Fruit fly (Drosophila melanogaster): Measurements from ENCODE around the gene MKP-4.

MKP-4 gene

dm6 chrX:19651757-19652419 lies 29.0 kb downstream of the MKP-4 start, which contains the start of the genes Ranbp21 and Elys (continued):
- peak; percentile 32 for TF ChIP-seq Atf3 (GFP tag; optimal IDR thresholded peaks at IDR 0.05)
- no peak for TF ChIP-seq CG17568 (GFP tag; optimal IDR thresholded peaks at IDR 0.05)
- peak; percentile 20 for TF ChIP-seq CG17802 (tag; optimal IDR thresholded peaks at IDR 0.05)
- no peak for TF ChIP-seq slou (GFP tag; optimal IDR thresholded peaks at IDR 0.05)
- peak; percentile 42; the same call in 1 of the 2 replicates for TF ChIP-seq E2f1 (GFP tag; IDR thresholded peaks at IDR 0.05)
- no peak for TF ChIP-seq Usf (GFP tag; optimal IDR thresholded peaks at IDR 0.05)
- TF ChIP-seq fu2 (GFP tag; optimal IDR thresholded peaks at IDR 0.05): peak; percentile 65
- TF ChIP-seq maf-S (GFP tag; optimal IDR thresholded peaks at IDR 0.05): peak; percentile 43
- TF ChIP-seq YL-1 (GFP tag; optimal IDR thresholded peaks at IDR 0.05): peak; percentile 64
- TF ChIP-seq Xrp1 (GFP tag; IDR thresholded peaks at IDR 0.05): peak; percentile 60
- TF ChIP-seq CG10565 (GFP tag; optimal IDR thresholded peaks at IDR 0.05): no peak
- no peak for TF ChIP-seq Taf1 (GFP tag; IDR thresholded peaks at IDR 0.05)
- no peak for TF ChIP-seq Elba2 (GFP tag; optimal IDR thresholded peaks at IDR 0.05)
- peak; percentile 72; the same call in 2 of the 3 replicates for TF ChIP-seq ken (GFP tag; IDR thresholded peaks at IDR 0.05)
- peak; percentile 56 for TF ChIP-seq CG7786 (GFP tag; optimal IDR thresholded peaks at IDR 0.05)
- no peak for TF ChIP-seq CG11696 (GFP tag; IDR thresholded peaks at IDR 0.05)
- TF ChIP-seq Dek (tag; optimal IDR thresholded peaks at IDR 0.05): no peak
- peak; percentile 75 for TF ChIP-seq zfh2 (GFP tag; optimal IDR thresholded peaks at IDR 0.05)
- TF ChIP-seq MBD-R2 (GFP tag; IDR thresholded peaks at IDR 0.05): peak; percentile 68
- TF ChIP-seq pnt (GFP tag; optimal IDR thresholded peaks at IDR 0.05): peak; percentile 62
- TF ChIP-seq sr (GFP tag; IDR thresholded peaks at IDR 0.05): no peak
- TF ChIP-seq bcd (GFP tag; optimal IDR thresholded peaks at IDR 0.05): no peak
- TF ChIP-seq BtbVII (GFP tag; optimal IDR thresholded peaks at IDR 0.05): no peak
- peak; percentile 30 for TF ChIP-seq Bteb2 (GFP tag; optimal IDR thresholded peaks at IDR 0.05)
- TF ChIP-seq tin (GFP tag; optimal IDR thresholded peaks at IDR 0.05): peak; percentile 48
- TF ChIP-seq klu (GFP tag; IDR thresholded peaks at IDR 0.05): peak; percentile 58
- TF ChIP-seq Antp (GFP tag; optimal IDR thresholded peaks at IDR 0.05): peak; percentile 72
- peak; percentile 43 for TF ChIP-seq Side (GFP tag; optimal IDR thresholded peaks at IDR 0.05)
- TF ChIP-seq lmd (GFP tag; IDR thresholded peaks at IDR 0.05): peak; percentile 61
- TF ChIP-seq phol (tag; optimal IDR thresholded peaks at IDR 0.05): peak; percentile 59
- TF ChIP-seq CG14710 (tag; optimal IDR thresholded peaks at IDR 0.05): peak; percentile 71
- no peak for TF ChIP-seq sd (tag; optimal IDR thresholded peaks at IDR 0.05)
- peak; percentile 57; the same call in 2 of the 3 replicates for TF ChIP-seq Optix (GFP tag; IDR thresholded peaks at IDR 0.05)
- TF ChIP-seq al (GFP tag; IDR thresholded peaks at IDR 0.05): peak; percentile 49; the same call in 1 of the 2 replicates
- TF ChIP-seq Hand (GFP tag; optimal IDR thresholded peaks at IDR 0.05): no peak
- no peak; the same call in 1 of the 2 replicates for TF ChIP-seq CG43689 (GFP tag; IDR thresholded peaks at IDR 0.05)
- TF ChIP-seq otp (GFP tag; IDR thresholded peaks at IDR 0.05): no peak
- no peak for TF ChIP-seq Sox100B (GFP tag; optimal IDR thresholded peaks at IDR 0.05)
- peak; percentile 62 for TF ChIP-seq CG8944 (GFP tag; optimal IDR thresholded peaks at IDR 0.05)
- peak; percentile 34 for TF ChIP-seq CG7556 (GFP tag; optimal IDR thresholded peaks at IDR 0.05)
- no peak for TF ChIP-seq CG7928 (GFP tag; optimal IDR thresholded peaks at IDR 0.05)
- peak; percentile 72 for TF ChIP-seq nmo (GFP tag; optimal IDR thresholded peaks at IDR 0.05)
- peak; percentile 61 for TF ChIP-seq knrl (GFP tag; IDR thresholded peaks at IDR 0.05; ENCODE audit: partially characterized antibody)
- 0 out of 2 replicates have a peak, but pooled peaks have one; percentile 12 for TF ChIP-seq bbx (GFP tag; IDR thresholded peaks at IDR 0.05; ENCODE audit: partially characterized antibody)
- TF ChIP-seq CG8359 (GFP tag; optimal IDR thresholded peaks at IDR 0.05; ENCODE audit: borderline replicate concordance): no peak
- peak; percentile 55 for TF ChIP-seq pzg (GFP tag; optimal IDR thresholded peaks at IDR 0.05)
- peak; percentile 47; the same call in 1 of the 2 replicates for TF ChIP-seq esg (GFP tag; conservative IDR thresholded peaks at IDR 0.05)
- TF ChIP-seq MTF-1 (GFP tag; optimal IDR thresholded peaks at IDR 0.05; ENCODE audit: borderline replicate concordance): no peak
- TF ChIP-seq Pdp1 (GFP tag; optimal IDR thresholded peaks at IDR 0.05): peak; percentile 44 to 61
- no peak for TF ChIP-seq crol (GFP tag; IDR thresholded peaks at IDR 0.05)

Measured in whole organism, embryonic.